Worm (Caenorhabditis elegans) whole organism, L2 larva: ENCODE data around the gene C14A11.6.

Experiments used
- fos-1 ChIP-seq: fragments of 150-350 bp; optimal IDR thresholded peaks from 2 replicates; lab custom pipeline; 2014; ENCODE audit warnings: missing biosample characterization, missing genetic modification characterization
- lin-39 ChIP-seq: fragments of 150-350 bp; optimal IDR thresholded peaks from 2 replicates; lab custom pipeline; 2014; ENCODE audit warnings: missing biosample characterization, missing genetic modification reagents, missing genetic modification characterization
- lsy-2 ChIP-seq, 2 experiments: fragments of 150-350 bp in 1 of 2; sonication (generic microtip) in 1 of 2; optimal IDR thresholded peaks; 2 replicates each; lab custom pipeline; 2014 to 2017; ENCODE audit warnings: missing biosample characterization in 2 of 2, missing genetic modification characterization in 2 of 2
- mab-5 ChIP-seq: fragments of 150-350 bp; optimal IDR thresholded peaks from 2 replicates; lab custom pipeline; 2014; ENCODE audit warnings: missing biosample characterization, missing genetic modification characterization
- nhr-12 ChIP-seq: fragments of 150-350 bp; optimal IDR thresholded peaks from 2 replicates; lab custom pipeline; 2014; ENCODE audit warnings: missing biosample characterization, missing genetic modification characterization
- nhr-25 ChIP-seq: fragments of 150-350 bp; sonication (generic microtip); optimal IDR thresholded peaks from 3 replicates; lab custom pipeline; 2014; ENCODE audit warnings: missing biosample characterization, missing genetic modification characterization
- peb-1 ChIP-seq: fragments of 150-350 bp; optimal IDR thresholded peaks from 2 replicates; lab custom pipeline; 2014; ENCODE audit warnings: missing biosample characterization, missing genetic modification characterization
- unc-39 ChIP-seq: fragments of 150-350 bp; optimal IDR thresholded peaks from 2 replicates; lab custom pipeline; 2014; ENCODE audit warnings: missing biosample characterization, missing genetic modification characterization
- unc-62 ChIP-seq: fragments of 150-350 bp; optimal IDR thresholded peaks from 2 replicates; lab custom pipeline; 2014; ENCODE audit warnings: missing biosample characterization, missing genetic modification reagents, missing genetic modification characterization
- zag-1 ChIP-seq: fragments of 150-350 bp; optimal IDR thresholded peaks from 2 replicates; lab custom pipeline; 2014; ENCODE audit warnings: missing biosample characterization, missing genetic modification characterization
- ztf-11 ChIP-seq: sonication (generic microtip); optimal IDR thresholded peaks from 2 replicates; lab custom pipeline; 2017; ENCODE audit warnings: missing biosample characterization, missing genetic modification characterization

- no peak for TF ChIP-seq lin-39 (tag; lab: Kevin White, UChicago)
- TF ChIP-seq fos-1, result no peak
- TF ChIP-seq unc-39 (tag; lab: Kevin White, UChicago), result no peak
- no peak for TF ChIP-seq unc-62
- no peak for TF ChIP-seq peb-1 (tag; lab: Kevin White, UChicago)
- TF ChIP-seq zag-1, result no peak
- TF ChIP-seq ztf-11 (tag; lab: Kevin White, UChicago), result no peak
- no peak for TF ChIP-seq lsy-2 (tag; optimal IDR thresholded peaks at IDR 0.05; lab: Kevin White, UChicago)
- no peak for TF ChIP-seq nhr-12 (tag; lab: Kevin White, UChicago)
- no peak for TF ChIP-seq nhr-25 (tag; lab: Kevin White, UChicago)
- TF ChIP-seq mab-5, result no peak
These were observed 18.9 kb downstream of the C14A11.6 start for ce11 chrX:2795054-2795453.
